Worm (Caenorhabditis elegans): Measurements from ENCODE around the gene tmd-2.

DNA sequence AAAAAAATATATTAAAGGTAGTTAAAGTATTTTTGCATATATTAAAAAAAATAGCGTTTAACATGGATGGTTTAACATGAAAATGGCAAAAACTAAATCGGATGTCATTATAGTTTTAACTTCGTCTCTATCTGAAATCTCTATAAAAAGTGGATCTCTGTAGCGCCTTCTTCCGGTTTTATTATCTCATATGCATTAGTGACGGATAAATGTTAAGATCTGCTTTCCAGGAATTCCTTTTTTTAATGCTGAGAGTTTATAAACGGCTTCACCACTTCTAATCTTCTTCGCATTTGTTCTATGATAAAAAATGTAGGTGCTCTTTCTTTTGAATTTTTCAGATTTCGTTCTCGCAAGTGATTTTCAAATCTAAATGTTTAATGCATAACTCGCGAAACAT lies 8.0 kb downstream of the tmd-2 start:
- TF ChIP-seq T22C8.4 (GFP tag; IDR thresholded peaks at IDR 0.05) (no peak), med-1 (GFP tag; optimal IDR thresholded peaks at IDR 0.05; ENCODE audit: insufficient read depth) (no peak), cog-1 (tag; optimal IDR thresholded peaks at IDR 0.05) (no peak), ztf-29 (GFP tag; IDR thresholded peaks at IDR 0.05) (no peak), tab-1 (GFP tag; IDR thresholded peaks at IDR 0.05) (no peak), ref-1 (GFP tag; conservative IDR thresholded peaks at IDR 0.05) (no peak)
